Worm (Caenorhabditis elegans) whole organism, late embryonic: ENCODE data around the gene lips-5.

ENCODE experiments used
- C08G9.2 ChIP-seq: sonication (generic microtip); optimal IDR thresholded peaks from 2 replicates; lab custom pipeline; 2016; ENCODE audit warnings: mild to moderate bottlenecking, missing genetic modification characterization, moderate library complexity, missing compliant biosample characterization
- K09A11.1 ChIP-seq: sonication (generic microtip); optimal IDR thresholded peaks from 2 replicates; lab custom pipeline; 2017; ENCODE audit warnings: antibody characterized with exemption, mild to moderate bottlenecking, missing genetic modification characterization, missing compliant biosample characterization; ENCODE audit not compliant: insufficient read depth
- T23F11.4 ChIP-seq: fragments of 200-800 bp; sonication (Bioruptor generic); optimal IDR thresholded peaks from 2 replicates; lab custom pipeline; 2018; ENCODE audit warnings: mild to moderate bottlenecking, missing genetic modification characterization, missing compliant biosample characterization
- ahr-1 ChIP-seq: sonication (generic microtip); optimal IDR thresholded peaks from 2 replicates; lab custom pipeline; 2016; ENCODE audit warnings: missing genetic modification characterization, missing compliant biosample characterization
- ama-1 ChIP-seq: fragments of 150-350 bp; optimal IDR thresholded peaks from 2 replicates; lab custom pipeline; 2014
- ceh-19 ChIP-seq: fragments of 200-800 bp; sonication (Bioruptor generic); optimal IDR thresholded peaks from 2 replicates; lab custom pipeline; 2018; ENCODE audit warnings: mild to moderate bottlenecking, missing genetic modification characterization, missing compliant biosample characterization
- ceh-31 ChIP-seq: sonication (generic microtip); optimal IDR thresholded peaks from 2 replicates; lab custom pipeline; 2016; ENCODE audit warnings: missing genetic modification characterization, missing compliant biosample characterization
- che-1 ChIP-seq: sonication (generic microtip); optimal IDR thresholded peaks from 2 replicates; lab custom pipeline; 2016; ENCODE audit warnings: mild to moderate bottlenecking, missing genetic modification characterization, missing compliant biosample characterization
- elt-4 ChIP-seq: sonication (generic microtip); optimal IDR thresholded peaks from 2 replicates; lab custom pipeline; 2016; ENCODE audit warnings: missing genetic modification characterization, missing compliant biosample characterization
- ets-4 ChIP-seq: sonication (generic microtip); optimal IDR thresholded peaks from 2 replicates; lab custom pipeline; 2016; ENCODE audit warnings: missing genetic modification characterization, missing compliant biosample characterization
- eyg-1 ChIP-seq: sonication (generic microtip); optimal IDR thresholded peaks from 2 replicates; lab custom pipeline; 2016; ENCODE audit warnings: missing genotype, missing genetic modification characterization, missing compliant biosample characterization
- fkh-10 ChIP-seq: fragments of 150-350 bp; optimal IDR thresholded peaks from 2 replicates; lab custom pipeline; 2014; ENCODE audit warnings: missing biosample characterization, missing genetic modification reagents, missing genetic modification characterization
- hlh-13 ChIP-seq: fragments of 200-800 bp; sonication (Bioruptor generic); optimal IDR thresholded peaks from 2 replicates; lab custom pipeline; 2018; ENCODE audit warnings: mild to moderate bottlenecking, missing genetic modification characterization, missing compliant biosample characterization
- hlh-15 ChIP-seq: sonication (generic microtip); optimal IDR thresholded peaks from 2 replicates; lab custom pipeline; 2016; ENCODE audit warnings: missing genetic modification characterization, missing compliant biosample characterization
- hlh-6 ChIP-seq: sonication (generic microtip); optimal IDR thresholded peaks from 2 replicates; lab custom pipeline; 2016; ENCODE audit warnings: missing genotype, missing genetic modification characterization, missing compliant biosample characterization
- hlh-8 ChIP-seq: sonication (generic microtip); optimal IDR thresholded peaks from 2 replicates; lab custom pipeline; 2016; ENCODE audit warnings: missing genotype, missing genetic modification characterization, missing compliant biosample characterization
- lim-6 ChIP-seq: sonication (generic microtip); optimal IDR thresholded peaks from 2 replicates; lab custom pipeline; 2016; ENCODE audit warnings: missing genetic modification characterization, missing compliant biosample characterization
- lin-11 ChIP-seq: fragments of 200-800 bp; sonication (Bioruptor generic); optimal IDR thresholded peaks from 2 replicates; lab custom pipeline; 2018; ENCODE audit warnings: mild to moderate bottlenecking, missing genetic modification characterization, missing compliant biosample characterization
- mec-3 ChIP-seq: sonication (generic microtip); optimal IDR thresholded peaks from 2 replicates; lab custom pipeline; 2016; ENCODE audit warnings: borderline replicate concordance, missing genetic modification characterization, missing compliant biosample characterization
- nfya-1 ChIP-seq: sonication (generic microtip); optimal IDR thresholded peaks from 2 replicates; lab custom pipeline; 2017; ENCODE audit warnings: missing genetic modification characterization, mild to moderate bottlenecking, missing compliant biosample characterization, antibody characterized with exemption, moderate library complexity
- nhr-232 ChIP-seq: sonication (generic microtip); optimal IDR thresholded peaks from 2 replicates; lab custom pipeline; 2016; ENCODE audit warnings: missing genetic modification characterization, missing compliant biosample characterization
- npax-4 ChIP-seq: sonication (generic microtip); optimal IDR thresholded peaks from 2 replicates; lab custom pipeline; 2016; ENCODE audit warnings: missing genetic modification characterization, missing compliant biosample characterization
- pag-3 ChIP-seq: sonication (generic microtip); optimal IDR thresholded peaks from 2 replicates; lab custom pipeline; 2016; ENCODE audit warnings: missing compliant biosample characterization, missing genetic modification characterization, borderline replicate concordance
- pat-9 ChIP-seq: fragments of 200-800 bp; sonication (Bioruptor generic); optimal IDR thresholded peaks from 2 replicates; lab custom pipeline; 2018; ENCODE audit warnings: mild to moderate bottlenecking, missing genetic modification characterization, moderate library complexity, missing compliant biosample characterization
- pax-1 ChIP-seq: fragments of 150-350 bp; optimal IDR thresholded peaks from 2 replicates; lab custom pipeline; 2014; ENCODE audit warnings: missing biosample characterization, missing genetic modification characterization
- pqm-1 ChIP-seq: sonication (generic microtip); optimal IDR thresholded peaks from 2 replicates; lab custom pipeline; 2016; ENCODE audit warnings: missing genetic modification characterization, missing compliant biosample characterization
- pros-1 ChIP-seq: fragments of 150-350 bp; optimal IDR thresholded peaks from 2 replicates; lab custom pipeline; 2014; ENCODE audit warnings: missing biosample characterization, missing genetic modification reagents, missing genetic modification characterization
- rnt-1 ChIP-seq: sonication (generic microtip); optimal IDR thresholded peaks from 2 replicates; lab custom pipeline; 2016; ENCODE audit warnings: missing genetic modification characterization, missing compliant biosample characterization
- sdc-2 ChIP-seq: sonication (generic microtip); optimal IDR thresholded peaks from 2 replicates; lab custom pipeline; 2016; ENCODE audit warnings: missing genotype, missing genetic modification characterization, missing compliant biosample characterization
- sox-2 ChIP-seq: fragments of 200-800 bp; sonication (Bioruptor generic); IDR thresholded peaks from 2 replicates; pipeline ENCODE4 v1.3.6; 2022; ENCODE audit warnings: missing genetic modification reagents, missing genetic modification characterization, missing compliant biosample characterization
- sox-4 ChIP-seq: sonication (generic microtip); optimal IDR thresholded peaks from 2 replicates; lab custom pipeline; 2017; ENCODE audit warnings: mild to moderate bottlenecking, missing genetic modification characterization, inconsistent platforms, missing compliant biosample characterization
- tbx-2 ChIP-seq: sonication (generic microtip); optimal IDR thresholded peaks from 2 replicates; lab custom pipeline; 2016; ENCODE audit warnings: missing genetic modification characterization, missing compliant biosample characterization
- unc-55 ChIP-seq: sonication (generic microtip); optimal IDR thresholded peaks from 2 replicates; lab custom pipeline; 2017; ENCODE audit warnings: missing biosample characterization, missing genetic modification reagents, missing genetic modification characterization
- unc-86 ChIP-seq: sonication (generic microtip); optimal IDR thresholded peaks from 2 replicates; lab custom pipeline; 2016; ENCODE audit warnings: missing genetic modification characterization, missing compliant biosample characterization
- ztf-16 ChIP-seq: sonication (generic microtip); optimal IDR thresholded peaks from 2 replicates; lab custom pipeline; 2017; ENCODE audit warnings: missing genetic modification characterization, missing compliant biosample characterization

lips-5 gene

DNA sequence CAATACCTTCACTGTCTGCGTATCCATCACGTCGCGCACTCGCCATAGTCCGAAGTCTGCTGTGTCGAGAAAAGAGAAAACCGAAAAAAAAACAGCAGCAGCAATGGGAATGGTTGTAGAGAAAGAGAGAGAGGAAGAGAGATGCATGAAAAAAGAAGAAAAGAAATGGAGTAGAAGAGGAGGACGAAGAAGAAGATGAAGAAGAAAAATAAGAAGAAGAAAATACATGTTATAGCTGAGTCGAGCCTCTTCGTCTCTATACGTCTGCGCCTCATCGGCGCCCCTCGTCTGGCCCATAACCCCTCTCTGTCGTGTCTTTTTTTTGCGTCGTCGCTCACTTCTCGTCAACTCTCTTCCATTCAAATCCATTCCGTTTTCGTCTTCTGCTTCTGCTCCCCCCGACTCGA is 36.2 kb upstream of the lips-5 start (continued):
- TF ChIP-seq K09A11.1 (tag; lab: Kevin White, UChicago), result no peak
- no peak for TF ChIP-seq mec-3 (tag; lab: Kevin White, UChicago)
- no peak for TF ChIP-seq rnt-1 (tag; lab: Kevin White, UChicago)
- TF ChIP-seq, all 69 proteins: peak for 7

DNA sequence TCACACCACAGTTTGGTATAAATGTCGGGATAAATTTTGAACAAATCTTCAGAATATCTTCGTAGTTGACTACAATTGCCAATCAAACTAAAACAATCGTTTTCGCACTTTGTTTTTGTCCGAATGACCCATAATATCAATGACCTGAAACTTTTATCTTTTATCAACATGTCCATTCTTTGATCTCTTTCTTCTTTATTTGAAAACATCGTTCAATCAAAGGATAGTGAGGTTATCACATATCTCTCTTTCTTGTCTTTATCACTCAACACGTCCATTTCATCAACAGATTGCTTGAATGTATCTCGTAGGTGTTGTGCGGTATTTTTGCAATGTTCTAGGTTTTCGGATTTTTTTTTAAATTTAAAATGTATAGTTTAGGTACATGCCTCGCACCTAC is 35.5 kb upstream of the lips-5 start:
- TF ChIP-seq hlh-13 (GFP tag; lab: Kevin White, UChicago) (no peak), T23F11.4 (GFP tag; lab: Kevin White, UChicago) (no peak), elt-4 (tag; lab: Kevin White, UChicago) (no peak), C08G9.2 (tag; lab: Kevin White, UChicago) (no peak), fkh-10 (GFP tag; lab: Kevin White, UChicago) (no peak)

DNA sequence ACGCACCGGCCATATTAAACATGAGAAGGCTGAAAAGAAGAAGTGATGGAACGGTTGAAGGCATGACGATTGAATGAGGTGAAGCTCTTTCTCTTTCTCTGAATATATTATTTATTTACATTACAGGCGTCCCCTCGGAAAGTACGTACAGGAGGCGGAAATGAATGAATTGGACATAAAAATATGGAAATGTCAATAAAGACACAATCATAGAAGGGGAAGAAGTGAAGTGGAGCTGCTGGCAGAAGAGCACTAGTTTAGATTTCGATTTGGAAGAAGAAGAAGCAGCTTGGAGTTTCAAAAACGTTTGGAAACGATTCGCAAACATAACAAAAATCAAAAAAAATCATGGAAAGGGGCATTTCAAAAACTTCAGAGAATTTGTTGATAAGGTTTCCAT is 30.5 kb upstream of the lips-5 start, which contains the start of gene H01G02.1:
Gene H01G02.1, minus strand, starts transcription at position 101 of the 400 bp plus-strand sequence.
- no peak for TF ChIP-seq K09A11.1 (tag; lab: Kevin White, UChicago)
- no peak for TF ChIP-seq npax-4 (tag; lab: Kevin White, UChicago)
- no peak for TF ChIP-seq T23F11.4 (GFP tag; lab: Kevin White, UChicago)
- no peak for TF ChIP-seq nhr-232
- TF ChIP-seq pqm-1, result no peak
- TF ChIP-seq fkh-10 (GFP tag; lab: Kevin White, UChicago), result no peak
- no peak for TF ChIP-seq ceh-19
- TF ChIP-seq eyg-1 (tag; lab: Kevin White, UChicago), result no peak
- TF ChIP-seq hlh-15 (tag; lab: Kevin White, UChicago), result no peak
- no peak for TF ChIP-seq sox-4 (tag; lab: Kevin White, UChicago)

DNA sequence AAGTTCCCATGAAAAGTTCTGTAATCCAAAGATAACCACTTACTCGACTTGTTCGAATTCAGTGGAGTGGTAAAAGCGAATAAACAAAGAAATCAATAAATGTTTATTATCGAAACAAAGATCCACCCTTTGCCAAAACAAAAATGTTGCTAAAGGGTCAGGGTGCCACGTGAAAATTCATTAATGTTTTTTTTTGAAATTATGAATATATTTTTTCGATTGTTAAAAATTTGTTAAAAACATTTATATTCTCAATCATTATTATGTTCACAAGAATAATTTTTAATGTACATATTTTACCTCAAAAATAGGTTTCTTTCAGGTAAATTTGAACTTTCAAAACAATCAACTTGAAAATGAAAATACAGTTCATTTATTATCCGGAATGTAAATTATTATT is 29.5 kb upstream of the lips-5 start, which contains the start of gene H01G02.4:
Gene H01G02.4, minus strand, starts transcription at position 101 of the 400 bp plus-strand sequence.
- TF ChIP-seq hlh-6 (tag; lab: Kevin White, UChicago) (no peak), ceh-31 (tag; lab: Kevin White, UChicago) (no peak), pax-1 (tag; lab: Kevin White, UChicago) (no peak), hlh-8 (tag; lab: Kevin White, UChicago) (no peak), pat-9 (tag; lab: Kevin White, UChicago) (no peak), sox-2 (GFP tag; lab: Robert Waterston, UW) (no peak), ets-4 (tag; lab: Kevin White, UChicago) (no peak), mec-3 (tag; lab: Kevin White, UChicago) (no peak), nfya-1 (tag; lab: Kevin White, UChicago) (no peak), ztf-16 (tag; lab: Kevin White, UChicago) (no peak)

DNA sequence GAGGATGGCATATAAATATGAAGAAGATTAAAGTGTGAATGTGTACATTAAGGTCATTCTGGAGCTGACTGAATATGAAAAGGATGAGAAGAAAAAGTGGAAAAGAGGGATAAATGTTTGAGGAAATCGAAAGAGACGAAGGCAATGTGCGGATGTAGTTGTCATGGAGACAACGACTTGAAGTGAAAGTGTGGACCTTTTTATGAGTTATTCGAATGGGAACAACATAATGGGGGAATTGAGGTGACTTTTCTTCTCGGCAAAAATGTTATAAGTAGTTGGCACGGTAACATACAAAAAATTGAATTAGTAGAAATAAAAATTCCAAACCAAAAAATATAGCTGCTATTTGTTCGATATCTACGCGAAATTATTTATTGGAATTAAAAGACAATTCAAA is 27.5 kb upstream of the lips-5 start, which contains the start of gene dyf-18:
Gene dyf-18, minus strand, starts transcription at position 101 of the 400 bp plus-strand sequence.
- no peak for TF ChIP-seq ama-1 (lab: Kevin White, UChicago)
- no peak for TF ChIP-seq lim-6 (tag; lab: Kevin White, UChicago)
- no peak for TF ChIP-seq pag-3 (tag; lab: Kevin White, UChicago)
- no peak for TF ChIP-seq unc-86
- TF ChIP-seq lin-11, result no peak
- TF ChIP-seq npax-4 (tag; lab: Kevin White, UChicago), result no peak
- TF ChIP-seq pros-1 (tag; lab: Kevin White, UChicago), result no peak
- no peak for TF ChIP-seq tbx-2 (tag; lab: Kevin White, UChicago)
- TF ChIP-seq ahr-1 (tag; lab: Kevin White, UChicago), result no peak
- no peak for TF ChIP-seq hlh-8 (tag; lab: Kevin White, UChicago)
- TF ChIP-seq che-1 (tag; lab: Kevin White, UChicago), result no peak
- no peak for TF ChIP-seq C08G9.2 (tag; lab: Kevin White, UChicago)
- no peak for TF ChIP-seq sdc-2 (tag; lab: Kevin White, UChicago)
- TF ChIP-seq rnt-1 (tag; lab: Kevin White, UChicago), result no peak
- TF ChIP-seq sox-4 (tag; lab: Kevin White, UChicago), result no peak
- TF ChIP-seq unc-55 (GFP tag; lab: Kevin White, UChicago), result no peak
- TF ChIP-seq, all 69 proteins: peak for 0
